Fruit fly (Drosophila melanogaster): ENCODE data around the gene CG7044.

DNA sequence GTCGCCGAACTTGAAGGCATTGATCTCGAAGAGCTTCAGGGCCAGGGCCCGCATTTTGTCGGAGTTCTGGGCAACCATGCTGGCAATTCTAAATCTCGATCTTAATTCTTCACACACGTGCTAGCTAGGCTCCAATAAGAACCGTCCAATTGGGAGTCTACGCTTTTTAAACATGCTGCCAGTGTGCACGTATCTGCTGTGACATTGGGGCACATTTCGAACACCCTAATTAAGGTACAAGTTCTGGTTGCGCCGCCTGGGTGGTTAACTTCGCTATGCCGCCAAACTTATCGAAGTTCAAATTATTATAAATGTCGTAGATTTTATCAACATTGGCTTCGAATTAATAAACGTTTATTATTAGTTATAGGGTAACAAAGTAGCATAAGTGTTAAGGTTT is 28.4 kb downstream of the CG7044 start, which contains the start of gene r-l:
- TF ChIP-seq CG31224 (GFP tag; IDR thresholded peaks at IDR 0.05) (no peak), Doc3 (GFP tag; IDR thresholded peaks at IDR 0.05; ENCODE audit: partially characterized antibody) (no peak)
